Worm (Caenorhabditis elegans): ENCODE data around the gene gst-16.
"Not testable (repeated sequence)": the region's sequence is repeated elsewhere in the genome, so short reads cannot be mapped to it uniquely, and the experiment has no call there.

gst-16 gene

DNA sequence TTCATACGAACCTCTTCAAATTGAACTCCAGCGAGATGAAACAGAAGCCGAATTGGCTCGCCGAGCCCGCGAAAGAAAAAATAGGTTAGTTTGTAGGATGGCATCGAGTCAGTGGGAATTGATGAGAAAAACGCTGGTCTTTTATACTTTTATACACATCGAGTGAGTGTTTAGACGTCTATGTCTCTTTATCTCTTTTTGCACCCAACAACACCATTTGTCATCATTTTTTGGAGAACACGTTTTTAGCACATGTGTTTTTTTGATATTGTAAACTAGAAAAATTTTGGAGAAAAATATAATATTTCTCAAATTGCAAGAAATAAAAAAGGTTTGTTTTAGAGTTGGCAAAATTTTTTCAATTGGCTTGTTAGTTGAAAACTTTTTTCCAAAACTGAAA, at the start of gene gst-16:
TSS of gene gst-16 (minus strand) at position 111 of the 400 bp plus-strand sequence.
- no peak for TF ChIP-seq hmbx-1 (tag; optimal IDR thresholded peaks at IDR 0.05)
- no peak for TF ChIP-seq F13C5.2 (tag; optimal IDR thresholded peaks at IDR 0.05)
- TF ChIP-seq tbx-11 (GFP tag; IDR thresholded peaks at IDR 0.05) = no peak
- TF ChIP-seq ama-1 (optimal IDR thresholded peaks at IDR 0.05) = no peak
- TF ChIP-seq hmg-4 (GFP tag; optimal IDR thresholded peaks at IDR 0.05) = no peak
- TF ChIP-seq ceh-36 (tag; optimal IDR thresholded peaks at IDR 0.05) = no peak
- TF ChIP-seq sea-1 (GFP tag; conservative IDR thresholded peaks at IDR 0.05) = no peak
- TF ChIP-seq pes-1 (GFP tag; IDR thresholded peaks at IDR 0.05) = no peak
- TF ChIP-seq tbx-37 (GFP tag; conservative IDR thresholded peaks at IDR 0.05) = no peak
- TF ChIP-seq scrt-1 (GFP tag; IDR thresholded peaks at IDR 0.05) = no peak
- TF ChIP-seq ets-7 (tag; optimal IDR thresholded peaks at IDR 0.05) = no peak
- TF ChIP-seq tra-4 (tag; optimal IDR thresholded peaks at IDR 0.05) = no peak
- no peak for TF ChIP-seq hnd-1 (tag; optimal IDR thresholded peaks at IDR 0.05)
- TF ChIP-seq aly-1 (tag; optimal IDR thresholded peaks at IDR 0.05) = no peak
- no peak for TF ChIP-seq ceh-13 (GFP tag; optimal IDR thresholded peaks at IDR 0.05)
- TF ChIP-seq flt-1 (GFP tag; IDR thresholded peaks at IDR 0.05) = no peak
- no peak for TF ChIP-seq B0310.2 (tag; optimal IDR thresholded peaks at IDR 0.05)

DNA sequence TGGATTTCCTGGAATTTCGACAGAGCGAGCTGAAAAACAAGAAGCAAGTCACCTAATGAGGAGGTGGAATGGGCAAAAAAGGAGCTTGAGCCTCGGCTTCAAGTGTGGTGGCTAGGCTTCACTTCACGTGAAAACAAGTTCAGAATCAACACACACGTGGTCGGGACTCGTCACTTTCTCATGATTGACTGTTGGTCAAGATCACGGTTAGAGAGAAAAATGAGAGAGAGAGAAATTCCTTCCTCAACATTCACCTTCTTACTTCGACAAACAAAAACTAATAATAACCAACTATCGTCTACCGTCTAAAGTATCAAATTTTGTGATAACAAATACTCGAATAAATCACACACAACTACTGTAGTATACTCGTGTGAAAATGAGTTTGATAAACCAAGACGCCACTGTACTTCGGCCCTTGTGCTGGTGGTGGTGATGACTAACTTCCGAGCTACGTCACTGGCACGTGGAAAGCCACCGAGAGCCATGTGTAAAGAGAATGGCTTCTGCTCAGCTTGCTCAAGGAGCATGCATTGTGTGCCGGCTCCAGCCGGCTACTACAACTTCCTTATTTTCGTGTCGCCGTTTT, 49.5 kb upstream of the gst-16 start:
- TF ChIP-seq ama-1 (optimal IDR thresholded peaks at IDR 0.05) (no peak), pes-1 (GFP tag; IDR thresholded peaks at IDR 0.05) (no peak), hmg-4 (GFP tag; optimal IDR thresholded peaks at IDR 0.05) (no peak)

DNA sequence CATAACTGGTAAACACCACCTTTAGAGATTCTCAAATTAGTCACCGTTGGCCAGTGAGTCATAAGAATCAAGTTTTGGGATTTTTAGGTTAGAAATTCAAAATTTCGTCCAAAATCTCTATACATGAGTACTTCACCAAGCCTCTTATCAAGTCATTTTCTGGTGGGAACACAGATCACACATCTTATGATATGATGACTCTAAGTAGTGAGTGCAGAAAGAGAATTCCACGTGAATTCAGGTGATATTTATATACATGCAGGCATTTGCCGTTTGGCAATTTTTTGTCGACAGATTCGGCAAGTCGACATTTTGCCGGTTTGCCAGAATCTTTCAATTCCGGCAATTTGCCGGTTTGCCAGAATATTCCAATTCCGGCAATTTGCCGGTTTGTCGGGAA, 47.8 kb upstream of the gst-16 start:
- TF ChIP-seq ceh-36 (tag; optimal IDR thresholded peaks at IDR 0.05) (no peak), tra-4 (tag; optimal IDR thresholded peaks at IDR 0.05) (no peak), ama-1 (optimal IDR thresholded peaks at IDR 0.05) (no peak), scrt-1 (GFP tag; IDR thresholded peaks at IDR 0.05) (no peak), pes-1 (GFP tag; IDR thresholded peaks at IDR 0.05) (no peak), B0310.2 (tag; optimal IDR thresholded peaks at IDR 0.05) (no peak), flt-1 (GFP tag; IDR thresholded peaks at IDR 0.05) (no peak), hmg-4 (GFP tag; optimal IDR thresholded peaks at IDR 0.05) (no peak), hmbx-1 (tag; optimal IDR thresholded peaks at IDR 0.05) (no peak), F13C5.2 (tag; optimal IDR thresholded peaks at IDR 0.05) (no peak), tbx-37 (GFP tag; conservative IDR thresholded peaks at IDR 0.05) (no peak), aly-1 (tag; optimal IDR thresholded peaks at IDR 0.05) (no peak), tbx-11 (GFP tag; IDR thresholded peaks at IDR 0.05) (no peak), hnd-1 (tag; optimal IDR thresholded peaks at IDR 0.05) (no peak), ets-7 (tag; optimal IDR thresholded peaks at IDR 0.05) (no peak)

DNA sequence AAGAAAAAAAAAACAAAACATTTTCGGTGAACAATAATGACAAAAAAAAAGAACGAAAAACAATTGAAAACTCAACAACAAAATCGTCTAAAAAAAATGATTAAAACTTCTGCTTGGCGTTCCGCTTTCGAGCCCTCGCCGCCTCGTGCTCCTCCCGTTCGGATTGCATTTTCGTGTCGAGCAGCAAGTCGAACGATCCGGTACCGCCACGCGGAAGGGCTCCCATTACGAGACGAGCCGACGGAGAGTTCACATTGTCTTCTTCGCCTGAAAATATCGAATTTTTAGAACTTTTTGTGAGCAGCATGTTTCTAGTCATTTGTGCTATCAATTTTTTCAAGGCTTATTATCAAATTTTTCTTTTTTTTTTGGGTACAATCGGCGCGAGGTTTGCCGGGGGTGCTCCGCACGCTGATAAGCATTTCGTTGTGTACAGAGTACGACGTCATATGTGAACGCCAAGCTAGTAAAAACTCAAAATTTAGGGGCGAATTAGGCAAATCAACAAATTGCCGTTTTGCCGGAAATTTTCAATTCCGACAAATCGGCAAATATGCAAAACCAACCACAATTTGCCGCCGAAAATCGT, 46.6 kb upstream of the gst-16 start:
- TF ChIP-seq flt-1 (GFP tag; IDR thresholded peaks at IDR 0.05) (no peak), tra-4 (tag; optimal IDR thresholded peaks at IDR 0.05) (no peak)

DNA sequence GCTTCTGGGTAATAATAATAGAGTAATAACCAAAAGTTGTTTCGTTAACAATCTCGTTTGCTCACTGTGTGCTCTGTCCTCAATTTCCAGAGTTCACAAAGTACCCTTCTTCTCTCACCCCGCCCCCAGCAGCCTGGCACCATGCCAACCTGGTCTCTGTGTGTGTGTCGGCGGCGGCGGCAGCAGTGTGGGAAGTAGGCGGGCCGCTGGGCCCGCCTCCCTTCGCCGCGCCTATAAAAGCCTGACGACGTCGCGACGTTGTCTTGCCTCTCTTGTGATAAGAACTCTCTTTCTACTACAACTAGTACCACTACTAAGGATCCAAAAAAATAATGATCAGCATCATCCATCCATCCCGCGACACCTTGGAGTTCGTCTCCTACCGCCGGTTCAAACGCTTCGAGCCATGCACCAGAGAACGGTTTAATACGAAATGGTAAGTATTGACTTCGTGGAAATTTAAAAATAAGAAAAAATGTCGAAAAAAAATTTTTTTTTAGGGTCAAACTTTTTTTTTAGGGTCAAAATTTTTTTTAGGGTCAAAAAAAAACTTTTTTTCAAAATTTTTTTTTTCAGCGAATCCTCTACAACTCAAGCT, 44.7 kb upstream of the gst-16 start, which contains the start of gene C31C9.7:
TSS of gene C31C9.7 (plus strand) at position 261 of the 598 bp plus-strand sequence.
- no peak for TF ChIP-seq ama-1 (optimal IDR thresholded peaks at IDR 0.05)
- no peak for TF ChIP-seq ceh-36 (tag; optimal IDR thresholded peaks at IDR 0.05)
- no peak for TF ChIP-seq ceh-13 (GFP tag; optimal IDR thresholded peaks at IDR 0.05)

DNA sequence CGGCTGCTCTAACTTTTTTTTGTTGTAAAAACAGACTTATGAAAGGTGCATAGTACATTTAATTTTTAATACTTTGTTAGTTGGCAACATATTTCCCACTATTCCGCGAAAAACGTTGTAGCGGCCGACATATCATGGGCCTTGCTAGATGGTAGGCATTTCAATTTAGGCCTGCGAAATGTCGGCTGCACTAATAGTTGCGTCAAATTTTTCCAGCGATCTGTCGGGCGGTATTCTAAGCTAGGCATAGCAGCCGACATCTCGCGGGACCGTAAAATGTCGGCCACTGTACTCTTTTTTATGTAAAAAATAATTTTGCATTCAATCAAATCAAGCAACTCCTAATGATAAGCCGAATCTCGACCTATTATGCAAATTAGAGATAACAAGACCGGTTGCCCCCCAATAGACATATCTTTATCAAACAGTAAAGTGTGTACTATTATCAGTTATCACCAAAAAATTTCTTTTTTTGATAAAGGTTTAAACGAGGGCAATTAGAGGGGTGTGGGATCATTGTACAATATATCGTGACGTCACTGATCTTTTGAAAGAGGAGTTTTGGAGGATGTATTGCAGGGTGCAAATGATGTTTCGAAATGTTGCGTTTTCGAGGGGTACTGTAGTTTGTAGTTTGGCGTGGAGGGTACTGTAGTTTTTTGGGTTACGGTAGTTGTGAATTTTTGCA, 40.9 kb upstream of the gst-16 start:
- no peak for TF ChIP-seq aly-1 (tag; optimal IDR thresholded peaks at IDR 0.05)
- no peak for TF ChIP-seq sea-1 (GFP tag; conservative IDR thresholded peaks at IDR 0.05)
- TF ChIP-seq hnd-1 (tag; optimal IDR thresholded peaks at IDR 0.05) = no peak
- TF ChIP-seq ceh-13 (GFP tag; optimal IDR thresholded peaks at IDR 0.05) = no peak
- TF ChIP-seq tbx-37 (GFP tag; conservative IDR thresholded peaks at IDR 0.05) = no peak
- TF ChIP-seq pes-1 (GFP tag; IDR thresholded peaks at IDR 0.05) = no peak
- no peak for TF ChIP-seq tbx-11 (GFP tag; IDR thresholded peaks at IDR 0.05)
- TF ChIP-seq ceh-36 (tag; optimal IDR thresholded peaks at IDR 0.05) = no peak
- TF ChIP-seq tra-4 (tag; optimal IDR thresholded peaks at IDR 0.05) = no peak
- TF ChIP-seq F13C5.2 (tag; optimal IDR thresholded peaks at IDR 0.05) = no peak
- TF ChIP-seq B0310.2 (tag; optimal IDR thresholded peaks at IDR 0.05) = no peak
- TF ChIP-seq ama-1 (optimal IDR thresholded peaks at IDR 0.05) = no peak
- no peak for TF ChIP-seq hmg-4 (GFP tag; optimal IDR thresholded peaks at IDR 0.05)
- no peak for TF ChIP-seq hmbx-1 (tag; optimal IDR thresholded peaks at IDR 0.05)
- no peak for TF ChIP-seq ets-7 (tag; optimal IDR thresholded peaks at IDR 0.05)
- no peak for TF ChIP-seq scrt-1 (GFP tag; IDR thresholded peaks at IDR 0.05)
- TF ChIP-seq flt-1 (GFP tag; IDR thresholded peaks at IDR 0.05) = no peak

DNA sequence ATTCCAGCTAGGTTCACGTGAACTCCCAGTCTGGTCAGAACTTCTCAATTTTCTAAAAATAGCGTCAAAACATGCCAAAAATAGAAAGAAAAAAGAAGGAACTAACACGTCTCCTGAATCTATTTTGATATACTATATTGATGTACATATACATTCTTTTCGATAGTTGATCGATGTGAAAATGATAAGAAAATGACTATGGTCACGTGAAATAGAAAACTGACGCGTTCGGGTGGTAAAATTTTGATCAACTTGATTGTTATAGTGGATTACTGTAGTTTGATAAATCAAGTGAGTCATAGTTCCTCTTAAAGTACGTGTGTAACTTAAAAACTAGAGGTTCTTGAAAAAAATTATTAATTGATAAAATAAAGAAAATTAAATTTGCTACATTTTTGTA, 40.2 kb upstream of the gst-16 start:
- TF ChIP-seq B0310.2 (tag; optimal IDR thresholded peaks at IDR 0.05) (no peak), ets-7 (tag; optimal IDR thresholded peaks at IDR 0.05) (no peak), F13C5.2 (tag; optimal IDR thresholded peaks at IDR 0.05) (no peak)

DNA sequence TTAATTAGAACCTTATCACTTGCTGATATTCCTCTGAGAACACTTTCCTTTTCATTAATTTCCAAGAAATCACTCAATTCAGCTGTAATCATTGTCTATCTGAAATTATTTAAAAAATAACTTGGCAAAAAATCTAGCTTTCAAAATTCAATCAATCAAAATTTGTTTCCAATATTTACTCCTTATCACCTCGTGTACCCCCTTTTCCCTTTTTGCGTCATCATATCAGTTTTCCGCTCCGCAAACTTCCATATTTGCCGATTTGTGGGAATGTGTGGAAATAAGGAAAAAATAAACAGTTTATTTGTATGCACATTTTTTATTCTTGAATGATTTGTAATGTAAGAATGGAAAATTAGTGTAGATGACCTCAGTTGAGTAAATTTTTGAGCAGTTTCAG, 37.8 kb upstream of the gst-16 start, which contains the start of gene C31C9.6:
TSS of gene C31C9.6 (minus strand) at position 101 of the 400 bp plus-strand sequence.
- not testable (repeated sequence) for TF ChIP-seq scrt-1 (GFP tag; IDR thresholded peaks at IDR 0.05); hmg-4 (GFP tag; optimal IDR thresholded peaks at IDR 0.05); pes-1 (GFP tag; IDR thresholded peaks at IDR 0.05)

All from whole organism, early embryonic.